Fruit fly (Drosophila melanogaster) ovary, adult (tissue): Measurements from ENCODE around the gene CG11699.
A peak's percentile ranks its signal among the peaks of the same experiment; 100 is the strongest.
"Not testable (repeated sequence)": the region's sequence is repeated elsewhere in the genome, so short reads cannot be mapped to it uniquely, and the experiment has no call there.

Experiments used
- CG17801 ChIP-seq: fragments of 200-800 bp; optimal IDR thresholded peaks from 2 replicates; lab custom pipeline; 2019; ENCODE audit warnings: missing biosample characterization, mild to moderate bottlenecking, missing genetic modification characterization, moderate library complexity; ENCODE audit not compliant: partially characterized antibody

The CG11699 gene

DNA sequence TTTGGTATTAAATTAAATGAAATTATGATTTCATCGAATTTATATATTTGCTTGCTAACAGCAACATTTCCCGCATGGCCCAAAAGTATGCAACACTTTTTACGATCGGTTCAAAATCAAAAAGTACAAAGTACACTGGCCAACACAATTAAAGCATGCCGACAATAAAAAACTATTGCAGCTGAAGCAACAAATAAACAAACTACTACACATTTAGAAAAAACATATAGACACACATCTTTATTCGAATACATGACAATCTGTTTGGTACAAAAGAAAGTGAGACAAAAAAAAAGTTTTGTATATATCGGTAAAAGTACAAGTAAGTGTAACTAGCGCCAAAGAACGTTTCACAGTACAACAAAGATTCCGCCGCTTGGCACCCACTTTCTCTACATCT lies 15.4 kb upstream of the CG11699 start:
- TF ChIP-seq CG17801 (GFP tag; lab: Kevin White, UChicago) = peak; percentile 17

DNA sequence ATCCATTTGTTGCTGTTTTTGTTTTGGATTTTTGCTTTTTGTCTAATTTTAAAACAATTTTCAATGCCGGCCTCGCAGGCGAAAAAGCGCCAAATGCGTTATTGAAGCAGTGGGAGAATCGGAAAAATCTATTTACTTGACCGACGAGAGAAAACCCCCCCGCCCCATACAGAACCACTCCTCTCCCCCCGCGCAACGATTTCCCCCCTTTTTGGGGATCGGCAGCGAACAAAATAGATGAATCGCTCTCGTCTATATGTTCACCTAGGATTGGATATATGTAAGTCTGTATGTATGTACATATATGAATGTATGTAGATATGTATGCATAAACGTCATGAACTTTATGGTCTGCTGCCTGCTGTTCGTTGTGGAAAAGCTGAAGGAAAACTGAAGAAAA lies 13.6 kb upstream of the CG11699 start:
- no peak for TF ChIP-seq CG17801 (GFP tag; lab: Kevin White, UChicago)

DNA sequence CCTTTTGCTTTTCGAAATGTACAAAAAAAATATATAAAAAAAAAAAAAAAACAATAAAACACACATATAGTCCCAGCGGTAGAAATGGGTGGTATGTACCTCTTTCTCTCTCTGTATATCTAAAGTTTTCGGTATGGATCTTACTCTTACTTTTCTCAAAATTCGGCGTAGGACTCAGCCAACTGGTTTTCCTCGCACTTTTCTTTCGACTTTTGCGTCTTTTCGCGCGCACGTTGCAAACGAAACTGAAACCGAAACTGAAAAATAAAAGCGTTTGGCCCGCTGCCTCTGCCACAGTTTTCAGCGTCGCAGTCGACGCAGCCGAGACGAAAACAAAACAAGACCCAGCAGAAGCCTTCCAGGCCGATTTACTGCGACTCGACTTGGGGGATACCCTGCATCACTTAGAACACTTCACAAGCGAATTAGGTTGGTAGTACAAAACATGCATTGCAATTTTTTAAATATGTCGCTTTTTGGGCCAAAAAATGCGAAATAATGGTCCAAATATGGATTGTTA lies 12.0 kb upstream of the CG11699 start, which contains the start of gene CG1572:
Gene CG1572 (minus strand): TSS at position 266 of the 520 bp plus-strand sequence.
- TF ChIP-seq CG17801 (GFP tag; lab: Kevin White, UChicago) = peak; percentile 36

DNA sequence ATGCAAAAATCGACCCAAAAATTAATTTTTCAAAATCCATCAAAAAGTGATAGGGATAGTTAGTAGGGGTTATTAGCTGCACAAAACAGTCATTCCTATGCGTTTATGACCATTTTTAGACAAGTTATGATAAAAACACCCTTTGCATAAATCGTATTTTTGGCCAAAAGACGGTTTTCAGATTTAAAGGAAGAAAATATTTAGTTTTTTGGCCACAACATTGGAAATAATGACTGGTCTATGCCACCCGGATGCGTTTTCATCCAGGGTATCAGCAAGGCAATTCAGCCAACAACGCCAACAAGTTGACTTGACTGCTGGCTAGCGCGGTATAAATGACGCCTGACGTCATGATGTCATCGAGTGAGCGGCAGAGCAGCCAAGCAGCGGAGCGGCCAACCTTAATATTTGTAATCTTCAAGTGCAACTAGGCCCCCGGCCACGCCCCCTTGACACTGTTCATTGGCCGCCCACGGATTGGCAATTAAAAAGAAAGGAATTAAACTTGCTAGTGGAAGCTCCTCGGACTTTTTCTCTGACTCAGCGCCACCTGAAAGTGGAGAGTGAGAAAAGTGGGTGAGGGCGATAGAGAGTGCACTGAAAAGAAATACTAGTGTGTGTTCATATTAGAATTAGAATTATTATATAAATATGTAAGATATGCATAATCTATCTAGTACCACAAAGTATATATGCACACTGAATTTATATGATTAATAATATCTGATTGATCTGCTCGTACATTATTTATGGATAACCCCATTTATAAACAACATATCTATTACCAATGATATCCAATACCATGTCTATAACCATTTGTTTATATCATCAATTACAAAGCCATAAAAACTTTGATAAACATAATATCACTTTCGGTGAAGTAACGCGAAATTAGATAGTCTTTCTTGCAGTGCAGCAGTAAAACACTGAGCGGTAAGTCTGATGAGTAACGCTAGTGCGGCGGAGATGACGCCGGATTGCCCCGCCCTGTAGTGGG lies 10.4 kb upstream of the CG11699 start:
- TF ChIP-seq CG17801 (GFP tag; lab: Kevin White, UChicago) = peak; percentile 95

DNA sequence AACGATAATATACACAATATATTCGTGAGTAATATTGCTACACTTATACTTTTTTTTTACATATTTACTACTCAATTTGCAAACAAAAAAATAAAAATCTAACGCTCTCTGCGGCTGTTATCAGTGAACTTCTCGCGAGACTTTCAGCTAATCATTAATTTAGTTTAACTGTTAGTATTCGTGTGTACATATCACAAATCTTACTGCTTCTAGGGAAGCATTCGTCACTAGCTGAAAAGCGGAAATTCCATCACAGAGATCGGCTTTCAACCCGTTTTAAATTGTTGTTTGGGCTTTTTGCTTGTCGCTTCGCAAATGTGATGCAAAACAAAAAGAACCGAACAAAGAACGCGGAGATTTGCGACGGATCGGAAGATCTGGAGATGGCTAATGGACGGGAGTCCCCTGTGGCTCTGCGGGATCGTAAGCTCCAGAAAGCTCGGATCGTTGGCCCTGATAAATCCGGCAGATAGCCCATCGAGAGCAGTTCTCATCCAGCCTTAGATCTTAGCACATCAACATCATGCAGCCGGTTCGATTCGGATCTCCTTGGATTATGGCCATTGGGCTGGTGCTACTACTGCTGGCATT lies 8.9 kb upstream of the CG11699 start, which contains the start of gene PGRP-SA:
Gene PGRP-SA (plus strand): TSS at position 194 of the 591 bp plus-strand sequence.
- TF ChIP-seq CG17801 (GFP tag; lab: Kevin White, UChicago) = peak; percentile 45

DNA sequence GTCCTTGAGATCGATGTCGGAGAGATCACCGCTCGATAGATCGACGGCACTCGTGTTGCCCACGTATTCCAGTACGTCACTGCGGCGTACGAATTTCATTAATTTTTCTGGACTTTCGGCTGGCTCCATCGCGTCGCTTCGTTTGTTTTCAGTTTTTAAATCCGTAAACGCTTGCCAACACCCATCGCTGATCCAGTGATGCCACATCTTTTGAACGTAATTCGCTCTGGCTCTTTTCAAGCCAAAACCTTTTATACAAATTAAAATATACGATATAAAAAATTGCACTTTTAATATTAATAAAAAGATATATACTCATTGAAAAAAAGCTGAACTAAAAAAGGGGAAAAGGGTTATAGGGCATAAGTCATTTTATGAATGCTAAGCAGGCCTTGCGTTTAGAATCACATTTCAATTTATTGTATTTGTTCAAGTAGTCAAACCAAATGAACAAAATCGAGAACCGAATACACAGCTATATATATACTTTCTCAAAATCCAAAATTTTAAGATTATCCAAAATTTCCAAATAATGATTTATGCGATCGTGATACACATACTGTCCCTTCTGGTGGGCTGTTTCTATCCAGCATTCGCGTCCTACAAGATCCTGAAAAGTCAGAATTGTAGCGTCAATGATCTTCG lies 2.0 kb downstream of the CG11699 start, which contains the start of the genes Kmn1 and Reepl1:
Gene Kmn1 (minus strand): TSS at position 173 of the 645 bp plus-strand sequence.
Gene Reepl1 (plus strand): TSS at position 438 of the 645 bp plus-strand sequence.
- TF ChIP-seq CG17801 (GFP tag; lab: Kevin White, UChicago) = no peak

DNA sequence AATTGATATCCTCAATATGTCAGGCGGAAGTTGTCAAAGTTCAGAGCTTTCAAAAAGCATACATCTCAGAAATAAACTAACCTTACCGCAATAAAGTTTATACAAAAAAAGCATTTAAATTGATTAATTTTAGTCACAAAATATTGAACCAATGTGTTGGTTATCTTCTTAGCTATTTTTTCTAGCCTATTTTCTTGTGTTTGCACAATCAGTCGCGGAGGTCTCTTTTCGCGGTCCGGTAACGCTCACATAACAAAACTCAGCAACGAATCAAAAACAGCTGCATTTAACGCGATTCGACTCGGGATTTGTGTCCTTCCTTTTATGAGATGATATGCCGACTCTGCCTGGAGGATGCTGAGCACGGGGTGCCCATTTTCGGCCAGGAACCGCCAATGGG lies 3.1 kb downstream of the CG11699 start, which contains the start of gene CG11696:
Gene CG11696 (plus strand): TSS at position 203 of the 400 bp plus-strand sequence.
- no peak for TF ChIP-seq CG17801 (GFP tag; lab: Kevin White, UChicago)

DNA sequence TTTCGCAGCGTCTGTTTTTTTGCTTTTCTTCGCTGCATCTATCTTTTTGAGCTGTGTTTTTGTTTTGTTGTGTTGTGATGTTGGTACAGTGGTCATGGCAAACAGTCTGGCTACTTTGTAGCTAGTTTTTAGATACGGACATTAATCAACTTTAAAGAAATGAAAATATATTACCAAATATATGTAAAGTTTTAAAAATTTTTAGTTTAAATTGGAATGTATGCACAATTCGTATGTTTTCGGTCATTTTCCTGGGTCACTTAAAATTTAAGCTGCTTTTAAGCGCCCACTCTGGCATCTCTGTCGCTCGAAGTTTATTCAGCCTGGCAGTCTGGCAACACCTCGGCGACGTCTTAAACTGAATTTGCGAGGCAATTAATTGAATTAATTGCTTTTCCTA lies 6.1 kb downstream of the CG11699 start, which contains the start of gene CG11695:
Gene CG11695 (plus strand): TSS at position 344 of the 400 bp plus-strand sequence.
- TF ChIP-seq CG17801 (GFP tag; lab: Kevin White, UChicago) = peak; percentile 83

DNA sequence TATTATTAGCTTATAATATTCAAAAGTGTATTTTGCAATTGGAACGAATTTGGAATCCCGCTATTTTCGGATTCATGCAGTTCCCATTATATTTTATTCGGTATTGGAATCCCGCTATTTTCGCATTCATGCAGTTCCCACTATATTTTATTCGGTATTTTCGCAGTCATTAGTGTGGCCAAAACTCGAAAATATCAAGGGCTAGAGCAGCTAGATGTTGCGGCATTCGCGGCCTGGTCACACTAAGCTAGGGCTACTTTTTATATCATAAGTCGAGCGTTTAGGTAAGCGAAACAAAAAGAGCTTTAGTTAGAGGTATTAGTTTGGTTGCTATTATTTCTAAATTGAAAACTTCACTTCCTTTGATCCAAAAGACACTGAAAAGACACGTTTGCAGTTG lies 8.4 kb downstream of the CG11699 start:
- TF ChIP-seq CG17801 (GFP tag; lab: Kevin White, UChicago) = no peak

DNA sequence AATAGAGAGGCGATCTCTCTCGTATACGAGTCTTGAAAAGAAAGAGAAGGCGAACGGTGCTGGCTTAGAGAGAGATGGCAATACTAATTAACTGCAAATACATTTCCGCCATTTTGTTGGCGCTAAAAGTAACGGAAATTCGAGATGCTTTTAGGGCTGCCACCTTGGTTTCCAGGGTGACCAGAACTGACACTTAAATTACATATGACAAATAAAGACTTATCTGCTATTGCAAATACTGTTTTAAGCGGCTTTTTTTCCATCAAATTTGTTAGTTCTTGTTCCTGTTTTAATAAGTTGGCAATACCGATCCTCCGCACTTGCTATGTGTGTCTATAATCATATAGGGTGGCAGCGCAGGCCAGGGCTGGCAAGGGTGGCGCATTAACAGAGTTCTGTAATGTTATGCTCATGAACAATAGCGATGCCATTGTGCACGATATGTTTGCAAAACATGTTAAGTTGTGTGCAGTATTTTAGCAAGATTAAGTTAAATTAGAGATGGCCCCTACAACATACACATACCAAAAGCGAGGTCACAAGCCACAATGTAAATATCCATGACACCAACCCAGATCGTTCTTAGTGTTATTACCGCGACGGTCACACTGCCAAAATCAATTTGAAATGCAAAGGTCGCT lies 9.9 kb downstream of the CG11699 start, which contains the start of gene nod:
Gene nod (plus strand): TSS at position 573 of the 641 bp plus-strand sequence.
- TF ChIP-seq CG17801 (GFP tag; lab: Kevin White, UChicago) = no peak

DNA sequence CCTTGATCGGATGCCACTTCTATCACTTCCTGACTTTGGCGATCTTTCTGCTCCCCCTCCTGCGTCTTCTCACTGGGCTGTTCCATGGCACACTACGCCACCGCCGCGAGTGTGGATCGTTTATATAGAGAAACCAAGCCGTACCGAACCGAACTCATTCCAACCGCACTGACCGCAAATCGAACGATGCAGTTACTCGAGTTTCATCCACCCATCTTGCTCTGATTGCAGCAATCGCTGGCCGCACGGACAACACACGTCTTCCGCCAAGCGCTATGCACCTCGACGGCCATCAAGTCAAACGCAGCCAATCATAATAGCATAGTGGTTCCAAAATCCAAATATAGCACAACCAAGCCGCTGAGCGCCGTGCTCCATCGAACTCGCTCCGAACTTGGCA lies 13.7 kb downstream of the CG11699 start, which contains the start of gene pkm:
Gene pkm (minus strand): TSS at position 101 of the 400 bp plus-strand sequence.
- TF ChIP-seq CG17801 (GFP tag; lab: Kevin White, UChicago) = no peak

DNA sequence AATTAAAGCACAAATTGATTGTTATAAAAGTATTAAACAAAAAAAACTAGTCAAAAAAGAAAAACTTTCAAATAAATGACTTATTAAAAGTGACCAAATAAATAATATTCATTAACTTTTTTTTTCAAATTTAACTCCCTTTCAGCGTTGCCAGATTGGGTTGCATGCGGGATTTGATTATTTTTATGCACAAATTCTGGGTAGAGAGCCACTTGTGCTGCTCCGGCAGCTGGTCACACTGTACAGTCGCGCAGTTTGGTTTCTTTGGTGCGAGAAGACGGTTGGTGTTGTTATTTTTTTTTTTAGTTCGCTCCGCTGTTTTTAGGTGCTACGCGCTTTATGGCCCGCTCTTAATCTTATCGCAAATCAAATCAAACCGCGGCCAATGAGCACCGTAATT lies 29.2 kb downstream of the CG11699 start, which contains the start of gene rho-4:
Gene rho-4 (plus strand): TSS at position 250 of the 400 bp plus-strand sequence.
- TF ChIP-seq CG17801 (GFP tag; lab: Kevin White, UChicago) = not testable (repeated sequence)

DNA sequence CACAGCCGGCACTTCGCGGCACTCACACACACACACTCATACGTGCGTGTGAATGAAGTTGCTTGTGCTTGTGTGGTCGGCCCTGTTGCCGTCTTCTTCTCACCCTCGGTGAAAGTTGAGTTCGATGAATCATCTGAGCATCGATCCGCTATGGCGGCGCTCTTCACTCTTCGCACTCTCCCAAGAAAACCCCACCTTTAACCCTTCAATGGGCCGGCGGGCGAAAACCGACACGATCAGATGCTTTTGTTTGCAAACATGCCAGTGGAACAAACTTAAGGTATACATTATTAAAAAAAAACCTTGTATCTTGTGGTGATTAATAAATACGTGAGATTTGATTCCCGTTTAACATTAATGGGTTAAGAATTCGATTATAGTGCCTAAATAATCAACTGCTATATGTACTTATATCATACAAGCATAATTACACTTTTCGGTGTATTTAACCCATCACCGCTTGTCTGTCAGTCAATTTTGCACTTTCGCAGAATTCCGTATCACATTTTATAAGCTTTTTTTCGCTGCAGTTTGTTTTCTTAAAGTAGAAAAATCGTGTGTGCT lies 30.5 kb downstream of the CG11699 start:
- peak; percentile 48 for TF ChIP-seq CG17801 (GFP tag; lab: Kevin White, UChicago)
